Worm (Caenorhabditis elegans) whole organism, mixed stage, embryonic: ENCODE measurements around the gene rpl-21.

Experiments
- M03D4.4 ChIP-seq: sonication (generic microtip); optimal IDR thresholded peaks from 2 replicates; lab custom pipeline; 2017; ENCODE audit warnings: mild to moderate bottlenecking, missing genetic modification characterization, missing compliant biosample characterization
- ceh-39 ChIP-seq: fragments of 150-350 bp; optimal IDR thresholded peaks from 2 replicates; lab custom pipeline; 2014; ENCODE audit warnings: missing biosample characterization, missing genetic modification characterization
- ceh-43 ChIP-seq: fragments of 200-800 bp; sonication (Bioruptor generic); optimal IDR thresholded peaks from 2 replicates; lab custom pipeline; 2018; ENCODE audit warnings: mild to moderate bottlenecking, missing genetic modification characterization, moderate library complexity, missing compliant biosample characterization
- ceh-83 ChIP-seq: fragments of 200-800 bp; sonication (Bioruptor generic); optimal IDR thresholded peaks from 2 replicates; lab custom pipeline; 2018; ENCODE audit warnings: mild to moderate bottlenecking, missing genetic modification characterization, missing compliant biosample characterization
- ces-1 ChIP-seq: fragments of 150-350 bp; optimal IDR thresholded peaks from 2 replicates; lab custom pipeline; 2014; ENCODE audit warnings: missing biosample characterization, missing genetic modification reagents, missing genetic modification characterization
- cnd-1 ChIP-seq: fragments of 200-800 bp; sonication (Bioruptor generic); optimal IDR thresholded peaks from 2 replicates; lab custom pipeline; 2018; ENCODE audit warnings: mild to moderate bottlenecking, missing genetic modification characterization, missing compliant biosample characterization
- drap-1 ChIP-seq: fragments of 200-800 bp; sonication (Bioruptor generic); optimal IDR thresholded peaks from 3 replicates; lab custom pipeline; 2018; ENCODE audit warnings: mild to moderate bottlenecking, missing genetic modification characterization, missing compliant biosample characterization
- elt-1 ChIP-seq: sonication (generic microtip); optimal IDR thresholded peaks from 2 replicates; lab custom pipeline; 2017; ENCODE audit warnings: missing genetic modification characterization, mild to moderate bottlenecking, missing compliant biosample characterization, antibody characterized with exemption, moderate library complexity, borderline replicate concordance; ENCODE audit not compliant: insufficient read depth
- elt-3 ChIP-seq: fragments of 150-350 bp; optimal IDR thresholded peaks from 2 replicates; lab custom pipeline; 2014; ENCODE audit warnings: missing biosample characterization, missing genetic modification characterization
- flh-1 ChIP-seq: fragments of 200-800 bp; sonication (Bioruptor generic); optimal IDR thresholded peaks from 2 replicates; lab custom pipeline; 2018; ENCODE audit warnings: mild to moderate bottlenecking, missing genetic modification characterization, moderate library complexity, missing compliant biosample characterization
- ham-2 ChIP-seq: fragments of 200-800 bp; sonication (Bioruptor generic); optimal IDR thresholded peaks from 2 replicates; lab custom pipeline; 2018; ENCODE audit warnings: mild to moderate bottlenecking, missing genetic modification characterization, missing compliant biosample characterization
- hlh-1 ChIP-seq: fragments of 150-350 bp; optimal IDR thresholded peaks from 2 replicates; lab custom pipeline; 2014; ENCODE audit warnings: missing biosample characterization, missing genetic modification reagents, missing genetic modification characterization
- lin-13 ChIP-seq: fragments of 150-350 bp; optimal IDR thresholded peaks from 2 replicates; lab custom pipeline; 2014; ENCODE audit warnings: missing biosample characterization, missing genetic modification characterization
- lsy-2 ChIP-seq: fragments of 150-350 bp; optimal IDR thresholded peaks from 2 replicates; lab custom pipeline; 2014; ENCODE audit warnings: missing biosample characterization, missing genetic modification characterization
- mab-5 ChIP-seq: fragments of 150-350 bp; optimal IDR thresholded peaks from 2 replicates; lab custom pipeline; 2014; ENCODE audit warnings: missing biosample characterization, missing genetic modification characterization
- mep-1 ChIP-seq: fragments of 150-350 bp; optimal IDR thresholded peaks from 2 replicates; lab custom pipeline; 2017; ENCODE audit warnings: missing biosample characterization, missing genetic modification reagents, missing genetic modification characterization, inconsistent platforms
- nhr-12 ChIP-seq: fragments of 150-350 bp; optimal IDR thresholded peaks from 2 replicates; lab custom pipeline; 2014; ENCODE audit warnings: missing biosample characterization, missing genetic modification characterization
- nhr-2 ChIP-seq: fragments of 150-350 bp; optimal IDR thresholded peaks from 2 replicates; lab custom pipeline; 2014; ENCODE audit warnings: missing biosample characterization, missing genetic modification characterization
- nhr-237 ChIP-seq: fragments of 150-350 bp; optimal IDR thresholded peaks from 2 replicates; lab custom pipeline; 2014; ENCODE audit warnings: missing biosample characterization, missing genetic modification characterization
- nhr-28 ChIP-seq: fragments of 150-350 bp; optimal IDR thresholded peaks from 2 replicates; lab custom pipeline; 2014; ENCODE audit warnings: missing biosample characterization, missing genetic modification characterization
- nhr-76 ChIP-seq: sonication (generic microtip); optimal IDR thresholded peaks from 2 replicates; lab custom pipeline; 2017; ENCODE audit warnings: missing biosample characterization, missing genetic modification characterization
- pha-4 ChIP-seq: fragments of 150-350 bp; optimal IDR thresholded peaks from 2 replicates; lab custom pipeline; 2018; ENCODE audit warnings: missing biosample characterization, missing genetic modification reagents, missing genetic modification characterization
- sem-2 ChIP-seq: fragments of 200-800 bp; sonication (Bioruptor generic); optimal IDR thresholded peaks from 2 replicates; lab custom pipeline; 2018; ENCODE audit warnings: mild to moderate bottlenecking, missing genetic modification characterization, missing compliant biosample characterization
- snpc-4 ChIP-seq: fragments of 150-350 bp; optimal IDR thresholded peaks from 2 replicates; lab custom pipeline; 2014; ENCODE audit warnings: missing biosample characterization, missing genetic modification characterization
- sptf-1 ChIP-seq: sonication (generic microtip); optimal IDR thresholded peaks from 2 replicates; lab custom pipeline; 2017; ENCODE audit warnings: mild to moderate bottlenecking, missing genetic modification characterization, moderate library complexity, missing compliant biosample characterization
- tbx-8 ChIP-seq: fragments of 200-800 bp; sonication (Bioruptor generic); optimal IDR thresholded peaks from 2 replicates; lab custom pipeline; 2018; ENCODE audit warnings: mild to moderate bottlenecking, missing genetic modification characterization, moderate library complexity, missing compliant biosample characterization
- unc-120 ChIP-seq: sonication (generic microtip); optimal IDR thresholded peaks from 2 replicates; lab custom pipeline; 2017; ENCODE audit warnings: missing genetic modification characterization, missing compliant biosample characterization; ENCODE audit not compliant: poor library complexity, severe bottlenecking
- unc-39 ChIP-seq: fragments of 150-350 bp; optimal IDR thresholded peaks from 2 replicates; lab custom pipeline; 2014; ENCODE audit warnings: missing biosample characterization, missing genetic modification characterization
- ztf-11 ChIP-seq: fragments of 150-350 bp; optimal IDR thresholded peaks from 2 replicates; lab custom pipeline; 2014; ENCODE audit warnings: missing biosample characterization, missing genetic modification characterization

The rpl-21 gene

DNA sequence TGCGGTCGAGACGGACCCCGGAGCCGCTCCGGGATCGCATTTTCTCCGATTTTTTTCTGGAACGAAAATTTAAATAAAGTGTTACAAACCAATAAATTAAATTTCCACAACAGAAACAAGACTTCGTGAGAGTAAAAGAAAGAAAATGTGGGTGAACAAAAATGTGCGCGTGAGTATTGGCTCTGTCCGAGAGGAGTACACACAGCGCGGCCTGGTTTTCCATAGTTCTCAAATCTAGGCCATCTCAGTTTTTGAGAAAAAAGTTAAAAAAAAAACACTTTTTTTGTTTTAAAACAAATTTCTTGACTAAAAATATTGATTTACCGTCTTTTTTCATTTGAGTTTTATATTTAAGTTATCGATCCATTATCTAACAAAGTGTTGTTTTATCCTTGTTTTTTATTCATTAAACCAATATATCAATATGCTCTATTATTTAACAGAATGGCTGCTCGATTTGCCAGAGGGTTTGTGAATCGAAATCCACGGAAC lies 14.6 kb upstream of the rpl-21 start, which contains the start of the genes C14B9.8 and mrpl-18:
Gene C14B9.8, minus strand, starts transcription at position 56 of the 492 bp plus-strand sequence.
Gene mrpl-18, plus strand, starts transcription at position 442 of the 492 bp plus-strand sequence.
- peak; percentile 38 for TF ChIP-seq nhr-237 (tag; lab: Kevin White, UChicago)
- no peak for TF ChIP-seq unc-39 (tag; lab: Kevin White, UChicago)
- peak; percentile 19 for TF ChIP-seq mab-5 (tag; lab: Kevin White, UChicago)
- peak; percentile 43 for TF ChIP-seq lsy-2 (tag; lab: Kevin White, UChicago)

DNA sequence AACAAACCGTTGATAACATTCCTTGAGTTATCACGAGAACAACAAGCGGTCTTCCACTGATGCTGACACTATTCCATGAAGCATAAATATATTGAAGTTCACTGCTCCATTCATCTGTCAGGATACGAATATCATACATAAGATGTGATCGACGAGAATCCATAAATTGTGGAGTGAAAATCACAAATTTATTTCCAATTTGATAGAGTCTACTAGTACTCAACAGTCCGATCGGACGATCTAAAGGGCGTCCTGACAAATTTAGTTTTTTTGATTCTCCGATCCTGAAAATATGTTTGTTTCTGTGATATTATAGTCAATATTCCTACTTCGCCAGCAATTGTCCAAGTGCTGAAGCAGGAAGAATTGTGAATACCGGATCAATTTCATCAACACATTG lies 12.2 kb upstream of the rpl-21 start:
- TF ChIP-seq mep-1 (no peak), unc-39 (tag; lab: Kevin White, UChicago) (no peak), sem-2 (GFP tag; lab: Kevin White, UChicago) (no peak), cnd-1 (no peak), nhr-76 (tag; lab: Kevin White, UChicago) (no peak), lin-13 (tag; lab: Kevin White, UChicago) (no peak), M03D4.4 (tag; lab: Kevin White, UChicago) (no peak), ztf-11 (tag; lab: Kevin White, UChicago) (no peak), elt-3 (no peak), nhr-2 (no peak), ceh-83 (GFP tag; lab: Kevin White, UChicago) (no peak), lsy-2 (tag; lab: Kevin White, UChicago) (no peak), snpc-4 (tag; lab: Kevin White, UChicago) (no peak), unc-120 (tag; lab: Kevin White, UChicago) (no peak), ces-1 (GFP tag; lab: Kevin White, UChicago) (no peak), nhr-12 (tag; lab: Kevin White, UChicago) (no peak), elt-1 (tag; lab: Kevin White, UChicago) (no peak)

- no peak for TF ChIP-seq drap-1 (GFP tag; lab: Kevin White, UChicago)
- no peak for TF ChIP-seq mep-1
- no peak for TF ChIP-seq mab-5 (tag; lab: Kevin White, UChicago)
- TF ChIP-seq pha-4 (tag; lab: Kevin White, UChicago), result no peak
- peak; percentile 23 for TF ChIP-seq nhr-237 (tag; lab: Kevin White, UChicago)
- no peak for TF ChIP-seq elt-1 (tag; lab: Kevin White, UChicago)
- peak; percentile 64 for TF ChIP-seq hlh-1 (tag; lab: Kevin White, UChicago)
- TF ChIP-seq M03D4.4 (tag; lab: Kevin White, UChicago), result no peak
- TF ChIP-seq nhr-76 (tag; lab: Kevin White, UChicago), result no peak
- no peak for TF ChIP-seq unc-120 (tag; lab: Kevin White, UChicago)
- no peak for TF ChIP-seq snpc-4 (tag; lab: Kevin White, UChicago)
These were observed 7.8 kb upstream of the rpl-21 start, which contains the start of gene hsp-12.2 for ce11 chrIII:8137777-8138176. Gene hsp-12.2 (plus strand): TSS chrIII:8138077.

- no peak for TF ChIP-seq elt-1 (tag; lab: Kevin White, UChicago)
- no peak for TF ChIP-seq unc-120 (tag; lab: Kevin White, UChicago)
- no peak for TF ChIP-seq ztf-11 (tag; lab: Kevin White, UChicago)
- peak; percentile 68 for TF ChIP-seq pha-4 (tag; lab: Kevin White, UChicago)
- no peak for TF ChIP-seq drap-1 (GFP tag; lab: Kevin White, UChicago)
- TF ChIP-seq, all 35 proteins: peak for 1
These were observed 6.6 kb upstream of the rpl-21 start for ce11 chrIII:8136517-8137099.

- TF ChIP-seq ceh-39 (tag; lab: Kevin White, UChicago) (no peak), ceh-83 (GFP tag; lab: Kevin White, UChicago) (no peak), nhr-28 (no peak), elt-3 (no peak)
These were observed 3.3 kb upstream of the rpl-21 start, which contains the start of gene C14B9.2 for ce11 chrIII:8133346-8133745. Gene C14B9.2 (plus strand): TSS chrIII:8133665.

DNA sequence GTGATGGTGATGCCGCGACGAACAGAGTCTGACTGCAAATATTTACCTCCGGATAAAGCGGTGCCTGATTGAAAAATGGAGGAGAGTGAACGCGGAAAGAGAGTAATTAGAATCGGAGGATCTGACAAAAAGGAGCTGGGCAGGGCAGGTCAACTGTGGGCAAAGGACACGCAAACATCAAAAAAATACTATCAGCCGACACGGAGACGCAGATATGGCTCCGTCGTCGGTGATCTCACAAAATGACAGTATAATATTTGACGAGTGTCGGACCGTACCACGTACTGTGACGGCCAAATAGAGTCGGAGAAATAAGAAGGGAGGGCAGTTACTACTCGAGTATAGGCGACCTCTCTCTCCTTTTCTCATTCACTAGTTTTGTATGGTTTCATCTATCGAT lies 2.5 kb upstream of the rpl-21 start:
- TF ChIP-seq pha-4 (tag; lab: Kevin White, UChicago), result peak; percentile 37
- no peak for TF ChIP-seq ham-2 (GFP tag; lab: Kevin White, UChicago)
- TF ChIP-seq unc-120 (tag; lab: Kevin White, UChicago), result no peak
- no peak for TF ChIP-seq flh-1 (GFP tag; lab: Kevin White, UChicago)
- no peak for TF ChIP-seq M03D4.4 (tag; lab: Kevin White, UChicago)
- TF ChIP-seq tbx-8 (GFP tag; lab: Kevin White, UChicago), result no peak
- peak; percentile 78 for TF ChIP-seq nhr-2
- no peak for TF ChIP-seq sptf-1 (tag; lab: Kevin White, UChicago)
- no peak for TF ChIP-seq ceh-43 (GFP tag; lab: Kevin White, UChicago)
- TF ChIP-seq ceh-39 (tag; lab: Kevin White, UChicago), result no peak
- no peak for TF ChIP-seq unc-39 (tag; lab: Kevin White, UChicago)
- no peak for TF ChIP-seq ces-1 (GFP tag; lab: Kevin White, UChicago)
